Fruit fly (Drosophila melanogaster) S2 (cell line): Measurements from ENCODE around the gene CG10845.

Source experiments
- CG8478 ChIP-seq: fragments of >200 bp; optimal IDR thresholded peaks from 2 replicates; lab custom pipeline; 2018
- CTCF ChIP-seq, 2 experiments: fragments of >200 bp; optimal IDR thresholded peaks; 2 replicates each; lab custom pipeline; 2018

DNA sequence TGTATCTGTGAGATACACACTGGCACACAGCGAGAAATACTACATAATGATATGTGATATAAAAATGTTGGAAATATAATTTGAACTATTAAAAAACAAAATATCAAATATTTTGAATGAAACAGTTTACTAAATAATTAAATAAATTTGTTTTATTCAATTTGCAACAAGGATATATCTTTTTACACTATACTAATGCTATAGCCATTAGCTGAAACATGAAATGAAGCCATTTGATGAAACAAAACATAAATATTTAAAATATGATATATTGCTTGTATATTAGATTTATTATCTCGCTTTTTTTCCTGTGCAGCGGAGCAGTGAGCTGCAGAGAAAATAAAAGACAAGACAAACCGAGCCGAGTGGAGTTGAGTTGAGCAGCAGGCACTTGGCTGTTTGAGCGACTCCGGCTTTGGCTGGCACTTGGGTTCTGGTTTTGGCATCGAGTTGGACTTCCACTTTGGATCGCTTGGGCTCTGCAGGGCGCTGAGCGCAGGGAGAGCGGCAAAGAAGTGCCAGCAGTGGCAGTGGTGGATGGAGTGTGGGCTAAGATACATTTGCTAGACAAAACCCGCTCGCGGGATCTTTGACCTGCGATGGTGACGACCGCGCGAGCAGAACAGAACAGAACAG is 7.5 kb upstream of the CG10845 start:
- TF ChIP-seq CTCF (optimal IDR thresholded peaks at IDR 0.05; lab: Kevin White, UChicago): no peak
- no peak for TF ChIP-seq CG8478
